Fruit fly (Drosophila melanogaster) whole organism, adult: Measurements from ENCODE around the gene Elba2.

Experiments
- CG11617 ChIP-seq: fragments of 200-800 bp; sonication (Bioruptor generic); optimal IDR thresholded peaks from 2 replicates; lab custom pipeline; 2017; ENCODE audit warnings: mild to moderate bottlenecking, missing biosample characterization, missing genetic modification reagents, missing genetic modification characterization
- CG12768 ChIP-seq: fragments of 200-800 bp; sonication (Bioruptor generic); optimal IDR thresholded peaks from 2 replicates; lab custom pipeline; 2017; ENCODE audit warnings: missing biosample characterization, missing genetic modification characterization, mild to moderate bottlenecking, moderate library complexity, missing genetic modification reagents
- CG14711 ChIP-seq: fragments of 200-800 bp; sonication (Bioruptor generic); optimal IDR thresholded peaks from 2 replicates; lab custom pipeline; 2018; ENCODE audit warnings: missing biosample characterization, mild to moderate bottlenecking, missing genetic modification characterization, moderate library complexity
- CG1620 ChIP-seq: fragments of 200-800 bp; sonication (Bioruptor generic); optimal IDR thresholded peaks from 2 replicates; lab custom pipeline; 2016; ENCODE audit warnings: missing biosample characterization, missing genetic modification characterization
- CG33017 ChIP-seq: fragments of 200-800 bp; sonication (Bioruptor generic); optimal IDR thresholded peaks from 2 replicates; lab custom pipeline; 2018; ENCODE audit warnings: missing biosample characterization, mild to moderate bottlenecking, missing genetic modification characterization, moderate library complexity
- CG5204 ChIP-seq: fragments of 200-800 bp; sonication (Bioruptor generic); optimal IDR thresholded peaks from 2 replicates; lab custom pipeline; 2016; ENCODE audit warnings: missing biosample characterization, missing genetic modification characterization
- CG7045 ChIP-seq: fragments of 200-800 bp; sonication (Bioruptor generic); optimal IDR thresholded peaks from 2 replicates; lab custom pipeline; 2017; ENCODE audit warnings: missing biosample characterization, mild to moderate bottlenecking, missing genetic modification characterization
- CG7101 ChIP-seq: fragments of 200-800 bp; sonication (Bioruptor generic); optimal IDR thresholded peaks from 2 replicates; lab custom pipeline; 2018; ENCODE audit warnings: missing biosample characterization, mild to moderate bottlenecking, missing genetic modification characterization, moderate library complexity
- Clk ChIP-seq: fragments of 200-800 bp; sonication (Bioruptor generic); optimal IDR thresholded peaks from 2 replicates; lab custom pipeline; 2017; ENCODE audit warnings: missing biosample characterization, missing genetic modification characterization
- Crg-1 ChIP-seq: fragments of 200-800 bp; sonication (Bioruptor generic); optimal IDR thresholded peaks from 2 replicates; lab custom pipeline; 2016; ENCODE audit warnings: missing biosample characterization, missing genetic modification characterization
- Hr96 ChIP-seq: fragments of 200-800 bp; sonication (Bioruptor generic); optimal IDR thresholded peaks from 2 replicates; lab custom pipeline; 2016; ENCODE audit warnings: missing biosample characterization, missing genetic modification characterization
- Mnt ChIP-seq: fragments of 200-800 bp; sonication (Bioruptor generic); optimal IDR thresholded peaks from 2 replicates; lab custom pipeline; 2016; ENCODE audit warnings: missing biosample characterization, mild to moderate bottlenecking, missing genetic modification characterization
- bab1 ChIP-seq: fragments of 200-800 bp; sonication (Bioruptor generic); optimal IDR thresholded peaks from 3 replicates; lab custom pipeline; 2019; ENCODE audit warnings: missing biosample characterization, mild to moderate bottlenecking, missing genetic modification characterization, moderate library complexity
- cic ChIP-seq: fragments of 200-800 bp; sonication (Bioruptor generic); optimal IDR thresholded peaks from 2 replicates; lab custom pipeline; 2017; ENCODE audit warnings: missing biosample characterization, mild to moderate bottlenecking, missing genetic modification characterization, moderate library complexity
- cnc ChIP-seq, 2 experiments: fragments of >200 bp; optimal IDR thresholded peaks; 2 replicates each; lab custom pipeline; 2017
- kay ChIP-seq: fragments of 200-800 bp; sonication (Bioruptor generic); peaks from one replicate; lab custom pipeline; 2016; ENCODE audit warnings: missing biosample characterization, missing genetic modification characterization, borderline replicate concordance
- ovo ChIP-seq: fragments of 200-800 bp; sonication (Bioruptor generic); optimal IDR thresholded peaks from 2 replicates; lab custom pipeline; 2016; ENCODE audit warnings: missing biosample characterization, missing genetic modification characterization
- pad ChIP-seq: fragments of 200-800 bp; sonication (Bioruptor generic); optimal IDR thresholded peaks from 3 replicates; lab custom pipeline; 2017; ENCODE audit warnings: missing biosample characterization, missing genetic modification characterization, mild to moderate bottlenecking, moderate library complexity, missing genetic modification reagents
- tj ChIP-seq: fragments of 200-800 bp; sonication (Bioruptor generic); optimal IDR thresholded peaks from 3 replicates; lab custom pipeline; 2017; ENCODE audit warnings: missing biosample characterization, mild to moderate bottlenecking, missing genetic modification characterization, moderate library complexity
- toe ChIP-seq: fragments of 200-800 bp; sonication (Bioruptor generic); optimal IDR thresholded peaks from 2 replicates; lab custom pipeline; 2016; ENCODE audit warnings: missing biosample characterization, missing genetic modification characterization

Elba2 gene

DNA sequence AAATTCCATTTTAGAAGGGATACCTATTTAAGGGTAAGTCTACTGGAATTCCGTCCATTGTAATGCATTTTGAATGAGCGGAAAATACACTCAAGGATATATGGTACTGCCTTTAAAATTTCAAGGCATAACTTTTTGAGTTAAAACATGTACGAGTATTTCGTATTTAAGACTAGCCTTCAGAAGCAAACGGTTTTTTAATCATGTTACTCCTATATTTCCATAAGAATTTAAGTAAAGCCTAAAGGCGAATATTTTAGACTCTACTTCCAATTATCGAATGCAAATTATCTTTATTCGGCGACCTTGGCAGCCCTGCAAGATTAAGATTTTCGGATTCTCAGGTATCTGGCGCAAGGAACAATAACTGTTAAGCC is at the start of gene Elba2:
Gene Elba2, plus strand, starts transcription at position 327 of the 377 bp plus-strand sequence.
- TF ChIP-seq ovo (GFP tag; lab: Kevin White, UChicago) (no peak), Hr96 (GFP tag; lab: Kevin White, UChicago) (no peak), CG14711 (tag; lab: Kevin White, UChicago) (peak; percentile 36), kay (GFP tag; lab: Kevin White, UChicago) (no peak)

- TF ChIP-seq tj (GFP tag; lab: Kevin White, UChicago) (no peak), CG7101 (no peak), CG11617 (no peak), toe (GFP tag; lab: Kevin White, UChicago) (no peak), CG7045 (GFP tag; lab: Kevin White, UChicago) (no peak), cic (GFP tag; lab: Kevin White, UChicago) (no peak), CG5204 (GFP tag; lab: Kevin White, UChicago) (no peak), Hr96 (GFP tag; lab: Kevin White, UChicago) (no peak), CG12768 (GFP tag; lab: Kevin White, UChicago) (no peak), CG1620 (GFP tag; lab: Kevin White, UChicago) (no peak)
These were observed 49.4 kb upstream of the Elba2 start for dm6 chr2L:2528097-2528496.

DNA sequence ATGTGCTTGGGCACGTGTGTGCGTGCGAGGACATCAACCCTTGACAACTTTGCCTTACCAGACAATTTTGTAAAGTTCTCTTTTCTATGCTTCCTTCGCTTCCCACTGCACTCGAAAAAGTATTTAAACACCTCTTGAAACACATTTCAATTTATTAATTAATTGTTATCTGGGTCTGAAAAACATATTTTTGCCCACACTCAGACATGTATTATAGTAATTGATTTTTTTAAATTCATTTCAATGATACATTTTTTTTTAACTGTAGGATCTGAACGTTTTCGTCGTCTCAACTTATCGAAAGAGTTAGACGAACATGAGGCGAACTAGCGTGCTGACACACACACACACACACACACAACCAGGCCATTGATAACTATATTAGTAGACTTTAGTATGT is 35.0 kb upstream of the Elba2 start:
- TF ChIP-seq Crg-1 (GFP tag; lab: Kevin White, UChicago) (no peak), Hr96 (GFP tag; lab: Kevin White, UChicago) (no peak), tj (GFP tag; lab: Kevin White, UChicago) (no peak), cic (GFP tag; lab: Kevin White, UChicago) (no peak), Clk (GFP tag; lab: Kevin White, UChicago) (no peak)

dm6 chr2L:2552725-2553124 is 24.8 kb upstream of the Elba2 start, which contains the start of gene CG3515:
Gene CG3515, minus strand, starts transcription at chr2L:2552825.
- TF ChIP-seq pad (no peak), cnc (optimal IDR thresholded peaks at IDR 0.05; lab: Kevin White, UChicago) (no peak), Mnt (GFP tag; lab: Kevin White, UChicago) (no peak), CG14711 (tag; lab: Kevin White, UChicago) (no peak), tj (GFP tag; lab: Kevin White, UChicago) (no peak), bab1 (GFP tag; lab: Kevin White, UChicago) (no peak), Crg-1 (GFP tag; lab: Kevin White, UChicago) (no peak), Hr96 (GFP tag; lab: Kevin White, UChicago) (no peak), CG33017 (no peak), CG1620 (GFP tag; lab: Kevin White, UChicago) (no peak), CG11617 (no peak), cic (GFP tag; lab: Kevin White, UChicago) (no peak), CG12768 (GFP tag; lab: Kevin White, UChicago) (no peak), CG7045 (GFP tag; lab: Kevin White, UChicago) (no peak), toe (GFP tag; lab: Kevin White, UChicago) (no peak), Clk (GFP tag; lab: Kevin White, UChicago) (no peak), CG7101 (no peak)

dm6 chr2L:2564758-2565157 is 12.7 kb upstream of the Elba2 start, which contains the start of gene Cyp309a1:
Gene Cyp309a1, minus strand, starts transcription at chr2L:2564830.
- no peak for TF ChIP-seq CG5204 (GFP tag; lab: Kevin White, UChicago)
- TF ChIP-seq ovo (GFP tag; lab: Kevin White, UChicago) = no peak
- TF ChIP-seq tj (GFP tag; lab: Kevin White, UChicago) = no peak
- no peak for TF ChIP-seq CG11617
- no peak for TF ChIP-seq kay (GFP tag; lab: Kevin White, UChicago)
- peak; percentile 2 for TF ChIP-seq CG7045 (GFP tag; lab: Kevin White, UChicago)
- TF ChIP-seq pad = no peak
- peak; percentile 40 for TF ChIP-seq cic (GFP tag; lab: Kevin White, UChicago)
- no peak for TF ChIP-seq Hr96 (GFP tag; lab: Kevin White, UChicago)
- no peak for TF ChIP-seq CG7101
- no peak for TF ChIP-seq bab1 (GFP tag; lab: Kevin White, UChicago)
- TF ChIP-seq CG1620 (GFP tag; lab: Kevin White, UChicago) = no peak
- TF ChIP-seq toe (GFP tag; lab: Kevin White, UChicago) = no peak
- no peak for TF ChIP-seq Crg-1 (GFP tag; lab: Kevin White, UChicago)
- TF ChIP-seq cnc (optimal IDR thresholded peaks at IDR 0.05; lab: Kevin White, UChicago) = no peak
- TF ChIP-seq CG33017 = no peak

DNA sequence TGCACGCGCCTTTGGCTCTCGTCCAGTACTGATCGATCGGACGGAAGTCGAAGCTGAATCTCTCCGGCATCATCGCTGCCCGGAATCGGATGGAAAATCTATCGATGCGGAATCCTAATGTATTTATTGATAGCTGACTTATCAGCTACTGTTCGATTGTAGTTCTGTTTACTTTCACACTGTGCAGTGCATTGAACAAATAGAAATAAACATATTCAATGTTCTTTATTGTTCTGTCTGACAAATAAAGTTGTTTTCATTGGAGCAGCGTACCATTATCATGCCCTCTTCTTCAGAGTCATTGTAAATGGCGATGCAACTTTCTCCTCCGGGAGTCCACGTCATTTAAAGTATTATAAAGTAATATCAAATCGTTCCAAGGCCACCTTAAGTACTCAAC is 4.5 kb upstream of the Elba2 start, which contains the start of gene Cyp309a2:
Gene Cyp309a2, minus strand, starts transcription at position 101 of the 400 bp plus-strand sequence.
- TF ChIP-seq CG1620 (GFP tag; lab: Kevin White, UChicago) (no peak), bab1 (GFP tag; lab: Kevin White, UChicago) (no peak), tj (GFP tag; lab: Kevin White, UChicago) (no peak)

DNA sequence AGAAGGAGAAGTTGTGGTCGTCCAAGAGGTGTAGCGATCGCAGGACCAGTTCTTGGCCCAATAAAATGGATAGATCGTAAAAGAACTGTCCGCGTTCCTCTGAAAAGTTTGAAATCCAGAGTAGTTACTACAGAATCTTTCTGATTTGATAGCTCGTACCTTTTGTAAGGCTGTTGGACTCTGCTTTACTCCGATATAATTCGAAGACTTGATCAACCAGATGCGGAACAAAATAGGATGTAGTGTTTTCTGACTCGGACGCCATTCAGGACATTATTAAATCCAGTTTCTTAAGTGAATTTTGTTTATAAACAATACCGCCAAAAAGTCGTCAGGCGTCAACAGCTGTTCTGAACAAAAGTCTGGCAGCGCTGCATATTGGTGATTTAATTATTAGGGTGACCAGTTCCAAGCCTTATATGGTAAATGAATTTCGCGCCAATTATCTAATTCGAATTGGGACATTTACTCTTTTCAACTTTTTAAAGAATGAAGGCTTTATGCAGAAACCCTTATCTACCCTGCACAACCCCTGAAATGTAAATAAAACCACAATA is 2.7 kb upstream of the Elba2 start, which contains the start of the genes Rad1 and Sws1:
Gene Rad1, minus strand, starts transcription at position 336 of the 557 bp plus-strand sequence.
Gene Sws1, minus strand, starts transcription at position 336 of the 557 bp plus-strand sequence.
- TF ChIP-seq Clk (GFP tag; lab: Kevin White, UChicago) (no peak), kay (GFP tag; lab: Kevin White, UChicago) (no peak), cnc (optimal IDR thresholded peaks at IDR 0.05; lab: Kevin White, UChicago) (no peak), CG12768 (GFP tag; lab: Kevin White, UChicago) (no peak), CG33017 (no peak), CG7101 (no peak), Hr96 (GFP tag; lab: Kevin White, UChicago) (no peak), tj (GFP tag; lab: Kevin White, UChicago) (no peak), CG11617 (no peak), Crg-1 (GFP tag; lab: Kevin White, UChicago) (no peak), bab1 (GFP tag; lab: Kevin White, UChicago) (no peak), cic (GFP tag; lab: Kevin White, UChicago) (no peak), CG7045 (GFP tag; lab: Kevin White, UChicago) (no peak), ovo (GFP tag; lab: Kevin White, UChicago) (no peak), CG1620 (GFP tag; lab: Kevin White, UChicago) (no peak)
